Worm (Caenorhabditis elegans) whole organism, L4 larva: Measurements from ENCODE around the gene mapk-15.

Experiments
- R02D3.7 ChIP-seq: fragments of 150-350 bp; sonication (generic microtip); optimal IDR thresholded peaks from 3 replicates; lab custom pipeline; 2014; ENCODE audit warnings: missing biosample characterization, missing genetic modification characterization
- Y48G9A.11 ChIP-seq: fragments of 200-800 bp; sonication (Bioruptor generic); IDR thresholded peaks from 2 replicates; pipeline ENCODE4 v1.3.6; 2022; ENCODE audit warnings: missing genetic modification reagents, missing genetic modification characterization, missing compliant biosample characterization
- ZK337.2 ChIP-seq: fragments of 200-800 bp; sonication (Bioruptor generic); IDR thresholded peaks from 2 replicates; pipeline ENCODE4 v1.3.6; 2022; ENCODE audit warnings: missing genetic modification reagents, missing genetic modification characterization, missing compliant biosample characterization
- aha-1 ChIP-seq: fragments of 150-350 bp; peaks from one replicate; lab custom pipeline; 2014; ENCODE audit warnings: missing biosample characterization, missing genetic modification characterization
- aly-2 ChIP-seq: sonication (generic microtip); optimal IDR thresholded peaks from 2 replicates; lab custom pipeline; 2018; ENCODE audit warnings: missing biosample characterization, missing genetic modification characterization
- arid-1 ChIP-seq: fragments of 200-800 bp; sonication (Bioruptor generic); conservative IDR thresholded peaks from 2 replicates; pipeline ENCODE4 v1.3.6; 2022; ENCODE audit warnings: missing genetic modification reagents, missing genetic modification characterization, missing compliant biosample characterization
- ceh-82 ChIP-seq: sonication (generic microtip); optimal IDR thresholded peaks from 2 replicates; lab custom pipeline; 2017; ENCODE audit warnings: missing biosample characterization, missing genetic modification characterization
- cey-2 ChIP-seq: sonication (generic microtip); optimal IDR thresholded peaks from 3 replicates; lab custom pipeline; 2017; ENCODE audit warnings: missing genetic modification characterization, mild to moderate bottlenecking, missing compliant biosample characterization, antibody characterized with exemption, borderline replicate concordance; ENCODE audit not compliant: insufficient read depth
- daf-16 ChIP-seq, 3 experiments: sonication (generic microtip); optimal IDR thresholded peaks; 2 replicates each; lab custom pipeline; 2016 to 2017; ENCODE audit warnings: missing genetic modification characterization in 3 of 3, missing genetic modification reagents in 3 of 3, mild to moderate bottlenecking in 2 of 3, missing compliant biosample characterization in 2 of 3, missing biosample characterization in 1 of 3, moderate library complexity in 1 of 3
- daf-8 ChIP-seq: fragments of 200-800 bp; sonication (Bioruptor generic); IDR thresholded peaks from 2 replicates; pipeline ENCODE4 v1.3.6; 2022; ENCODE audit warnings: missing genetic modification characterization, missing compliant biosample characterization
- dmd-6 ChIP-seq: fragments of 200-800 bp; sonication (Bioruptor generic); IDR thresholded peaks from 2 replicates; pipeline ENCODE4 v1.3.6; 2022; ENCODE audit warnings: missing genetic modification reagents, missing genetic modification characterization, missing compliant biosample characterization
- dpl-1 ChIP-seq: fragments of 150-350 bp; optimal IDR thresholded peaks from 2 replicates; lab custom pipeline; 2014; ENCODE audit warnings: missing biosample characterization, missing genetic modification reagents, missing genetic modification characterization
- egl-27 ChIP-seq: sonication (generic microtip); optimal IDR thresholded peaks from 3 replicates; lab custom pipeline; 2017; ENCODE audit warnings: missing biosample characterization, missing genetic modification reagents, missing genetic modification characterization
- fkh-10 ChIP-seq: fragments of 150-350 bp; optimal IDR thresholded peaks from 2 replicates; lab custom pipeline; 2014; ENCODE audit warnings: missing biosample characterization, missing genetic modification reagents, missing genetic modification characterization
- hlh-30 ChIP-seq: sonication (generic microtip); optimal IDR thresholded peaks from 2 replicates; lab custom pipeline; 2017; ENCODE audit warnings: antibody characterized with exemption, mild to moderate bottlenecking, missing genetic modification characterization, missing compliant biosample characterization; ENCODE audit not compliant: insufficient read depth
- hmg-1.1 ChIP-seq: fragments of 200-800 bp; sonication (Bioruptor generic); IDR thresholded peaks from 2 replicates; pipeline ENCODE4 v1.3.6; 2022; ENCODE audit warnings: missing genetic modification reagents, missing genetic modification characterization, missing compliant biosample characterization
- lin-1 ChIP-seq: fragments of 200-800 bp; sonication (Bioruptor generic); IDR thresholded peaks from 2 replicates; pipeline ENCODE4 v1.3.6; 2022; ENCODE audit warnings: missing genetic modification reagents, missing genetic modification characterization, missing compliant biosample characterization
- lin-15B ChIP-seq: fragments of 150-350 bp; sonication (generic microtip); optimal IDR thresholded peaks from 3 replicates; lab custom pipeline; 2014; ENCODE audit warnings: missing biosample characterization, missing genetic modification characterization
- lin-29 ChIP-seq: fragments of 200-800 bp; sonication (Bioruptor generic); IDR thresholded peaks from 2 replicates; pipeline ENCODE4 v1.3.6; 2022; ENCODE audit warnings: missing genetic modification reagents, missing genetic modification characterization, missing compliant biosample characterization
- lin-38 ChIP-seq: fragments of 200-800 bp; sonication (Bioruptor generic); IDR thresholded peaks from 2 replicates; pipeline ENCODE4 v1.3.6; 2022; ENCODE audit warnings: missing genetic modification reagents, missing genetic modification characterization, missing compliant biosample characterization
- lir-3 ChIP-seq: sonication (generic microtip); optimal IDR thresholded peaks from 2 replicates; lab custom pipeline; 2016; ENCODE audit warnings: mild to moderate bottlenecking, missing genetic modification characterization, missing compliant biosample characterization
- mes-2 ChIP-seq: sonication (generic microtip); optimal IDR thresholded peaks from 2 replicates; lab custom pipeline; 2016; ENCODE audit warnings: missing genotype, mild to moderate bottlenecking, missing genetic modification characterization, missing compliant biosample characterization; ENCODE audit not compliant: poor library complexity, severe bottlenecking
- mxl-2 ChIP-seq: fragments of 200-800 bp; sonication (Bioruptor generic); conservative IDR thresholded peaks from 2 replicates; pipeline ENCODE4 v1.3.6; 2022; ENCODE audit warnings: missing genetic modification reagents, missing genetic modification characterization, missing compliant biosample characterization
- nhr-25 ChIP-seq: sonication (generic microtip); optimal IDR thresholded peaks from 2 replicates; lab custom pipeline; 2017; ENCODE audit warnings: missing genetic modification characterization, mild to moderate bottlenecking, missing compliant biosample characterization, antibody characterized with exemption, moderate library complexity, borderline replicate concordance; ENCODE audit not compliant: insufficient read depth
- nhr-28 ChIP-seq: fragments of 150-350 bp; optimal IDR thresholded peaks from 2 replicates; lab custom pipeline; 2014; ENCODE audit warnings: missing biosample characterization, missing genetic modification characterization
- nhr-48 ChIP-seq: sonication (generic microtip); optimal IDR thresholded peaks from 2 replicates; lab custom pipeline; 2016; ENCODE audit warnings: mild to moderate bottlenecking, missing genetic modification characterization, missing compliant biosample characterization
- nhr-6 ChIP-seq: fragments of 150-350 bp; optimal IDR thresholded peaks from 2 replicates; lab custom pipeline; 2014; ENCODE audit warnings: missing biosample characterization, missing genetic modification characterization
- nhr-76 ChIP-seq: fragments of 150-350 bp; optimal IDR thresholded peaks from 2 replicates; lab custom pipeline; 2014; ENCODE audit warnings: missing biosample characterization, missing genetic modification characterization
- pqm-1 ChIP-seq: sonication (generic microtip); optimal IDR thresholded peaks from 2 replicates; lab custom pipeline; 2017; ENCODE audit warnings: missing biosample characterization, missing genetic modification characterization
- sdz-12 ChIP-seq: fragments of 200-800 bp; sonication (Bioruptor generic); optimal IDR thresholded peaks from 2 replicates; lab custom pipeline; 2018; ENCODE audit warnings: mild to moderate bottlenecking, missing genetic modification characterization, missing compliant biosample characterization
- spr-3 ChIP-seq: fragments of 200-800 bp; sonication (Bioruptor generic); optimal IDR thresholded peaks from 2 replicates; lab custom pipeline; 2018; ENCODE audit warnings: mild to moderate bottlenecking, missing genetic modification characterization, missing compliant biosample characterization
- tag-97 ChIP-seq: fragments of 200-800 bp; sonication (Bioruptor generic); IDR thresholded peaks from 2 replicates; pipeline ENCODE4 v1.3.6; 2022; ENCODE audit warnings: missing genetic modification characterization, missing compliant biosample characterization
- unc-130 ChIP-seq: sonication (generic microtip); optimal IDR thresholded peaks from 2 replicates; lab custom pipeline; 2016; ENCODE audit warnings: missing genetic modification reagents, missing genetic modification characterization, missing compliant biosample characterization
- vab-7 ChIP-seq: fragments of 200-800 bp; sonication (Bioruptor generic); IDR thresholded peaks from 2 replicates; pipeline ENCODE4 v1.3.6; 2022; ENCODE audit warnings: missing genetic modification reagents, missing genetic modification characterization, missing compliant biosample characterization
- ztf-7 ChIP-seq: fragments of 150-350 bp; optimal IDR thresholded peaks from 2 replicates; lab custom pipeline; 2014; ENCODE audit warnings: missing biosample characterization, missing genetic modification characterization

mapk-15 gene

ce11 chrIII:6067557-6067956, at the start of gene mapk-15:
TSS of gene mapk-15 (plus strand) at chrIII:6067857.
- no peak for TF ChIP-seq ZK337.2

- no peak for TF ChIP-seq hlh-30
- TF ChIP-seq ztf-7 (tag; lab: Kevin White, UChicago) = no peak
- TF ChIP-seq lin-29 (GFP tag; lab: Robert Waterston, UW) = no peak
- peak; percentile 94 for TF ChIP-seq lin-38 (GFP tag; lab: Robert Waterston, UW)
- no peak for TF ChIP-seq arid-1 (GFP tag; lab: Robert Waterston, UW)
- TF ChIP-seq dmd-6 = no peak
- no peak for TF ChIP-seq mxl-2 (GFP tag; lab: Robert Waterston, UW)
- no peak for TF ChIP-seq vab-7
- TF ChIP-seq pqm-1 (tag; lab: Kevin White, UChicago) = no peak
- TF ChIP-seq lin-15B (tag; lab: Kevin White, UChicago) = no peak
- TF ChIP-seq tag-97 (GFP tag; lab: Robert Waterston, UW) = no peak
- no peak for TF ChIP-seq cey-2
- TF ChIP-seq sdz-12 (GFP tag; lab: Kevin White, UChicago) = no peak
- TF ChIP-seq nhr-6 (tag; lab: Kevin White, UChicago) = peak; percentile 21
- TF ChIP-seq fkh-10 (GFP tag; lab: Kevin White, UChicago) = no peak
- TF ChIP-seq mes-2 (tag; lab: Kevin White, UChicago) = peak; percentile 67
- no peak for TF ChIP-seq daf-8 (GFP tag; lab: Robert Waterston, UW)
- TF ChIP-seq spr-3 (GFP tag; lab: Kevin White, UChicago) = no peak
- peak; percentile 32 for TF ChIP-seq unc-130 (GFP tag; lab: Kevin White, UChicago)
- peak; percentile 95 for TF ChIP-seq aha-1
- TF ChIP-seq ZK337.2 = no peak
- no peak for TF ChIP-seq nhr-48 (tag; lab: Kevin White, UChicago)
- TF ChIP-seq hmg-1.1 (GFP tag; lab: Robert Waterston, UW) = no peak
- TF ChIP-seq Y48G9A.11 (GFP tag; lab: Robert Waterston, UW) = no peak
- peak; percentile 51 for TF ChIP-seq dpl-1 (GFP tag; lab: Kevin White, UChicago)
- TF ChIP-seq, all 104 proteins: peak for 6
Observed at ce11 chrIII:6019512-6020209, 48.0 kb upstream of the mapk-15 start, which contains the start of the genes npp-10 and cyk-3. TSS of gene npp-10 (minus strand) at chrIII:6019562. TSS of gene cyk-3 (plus strand) at chrIII:6020159.

- peak; percentile 10 for TF ChIP-seq nhr-28 (tag; lab: Kevin White, UChicago)
- TF ChIP-seq aly-2 (tag; lab: Kevin White, UChicago) = no peak
- TF ChIP-seq, all 104 proteins: peak for 1
Observed at ce11 chrIII:6028432-6028831, 39.2 kb upstream of the mapk-15 start, which contains the start of gene tbx-7. TSS of gene tbx-7 (minus strand) at chrIII:6028532.

- TF ChIP-seq daf-16 (GFP tag; optimal IDR thresholded peaks at IDR 0.05; lab: Kevin White, UChicago) (no peak), daf-16 (tag; optimal IDR thresholded peaks at IDR 0.05; lab: Kevin White, UChicago) (no peak)
Observed at ce11 chrIII:6030483-6030882, 37.2 kb upstream of the mapk-15 start, which contains the start of gene ZK328.6. TSS of gene ZK328.6 (minus strand) at chrIII:6030583.

ce11 chrIII:6039370-6039769, 28.3 kb upstream of the mapk-15 start, which contains the start of gene ift-139:
TSS of gene ift-139 (minus strand) at chrIII:6039470.
- no peak for TF ChIP-seq lin-1 (GFP tag; lab: Robert Waterston, UW)
- TF ChIP-seq nhr-76 (tag; lab: Kevin White, UChicago) = no peak
- TF ChIP-seq ZK337.2 = no peak
- no peak for TF ChIP-seq R02D3.7
- TF ChIP-seq ceh-82 (tag; lab: Kevin White, UChicago) = no peak
- TF ChIP-seq dpl-1 (GFP tag; lab: Kevin White, UChicago) = no peak
- TF ChIP-seq ztf-7 (tag; lab: Kevin White, UChicago) = no peak
- no peak for TF ChIP-seq egl-27 (tag; lab: Kevin White, UChicago)
- TF ChIP-seq mxl-2 (GFP tag; lab: Robert Waterston, UW) = no peak
- TF ChIP-seq lir-3 = no peak
- TF ChIP-seq nhr-25 (tag; lab: Kevin White, UChicago) = no peak
- TF ChIP-seq lin-38 (GFP tag; lab: Robert Waterston, UW) = no peak
